Worm (Caenorhabditis elegans) whole organism, late embryonic: ENCODE data around the gene K09E9.3.

Source experiments
- nhr-232 ChIP-seq: sonication (generic microtip); optimal IDR thresholded peaks from 2 replicates; lab custom pipeline; 2016; ENCODE audit warnings: missing genetic modification characterization, missing compliant biosample characterization
- pha-4 ChIP-seq: fragments of 150-350 bp; optimal IDR thresholded peaks from 2 replicates; lab custom pipeline; 2018; ENCODE audit warnings: missing biosample characterization, missing genetic modification reagents, missing genetic modification characterization
- unc-86 ChIP-seq: sonication (generic microtip); optimal IDR thresholded peaks from 2 replicates; lab custom pipeline; 2016; ENCODE audit warnings: missing genetic modification characterization, missing compliant biosample characterization

ce11 chrX:15572021-15572420, 41.6 kb downstream of the K09E9.3 start:
- TF ChIP-seq nhr-232 (tag; lab: Kevin White, UChicago) (no peak), unc-86 (tag; lab: Kevin White, UChicago) (no peak), pha-4 (tag; lab: Kevin White, UChicago) (no peak)
